Worm (Caenorhabditis elegans) whole organism, L2 larva: ENCODE results near the gene nra-4.

ENCODE experiments used
- R02D3.7 ChIP-seq: fragments of 150-350 bp; optimal IDR thresholded peaks from 2 replicates; lab custom pipeline; 2014; ENCODE audit warnings: missing biosample characterization, missing genetic modification characterization
- ama-1 ChIP-seq: fragments of 150-350 bp; optimal IDR thresholded peaks from 2 replicates; lab custom pipeline; 2018; ENCODE audit warnings: inconsistent platforms
- fos-1 ChIP-seq: fragments of 150-350 bp; optimal IDR thresholded peaks from 2 replicates; lab custom pipeline; 2014; ENCODE audit warnings: missing biosample characterization, missing genetic modification characterization
- lin-13 ChIP-seq: fragments of 150-350 bp; optimal IDR thresholded peaks from 2 replicates; lab custom pipeline; 2014; ENCODE audit warnings: missing biosample characterization, missing genetic modification reagents, missing genetic modification characterization
- nhr-12 ChIP-seq: fragments of 150-350 bp; optimal IDR thresholded peaks from 2 replicates; lab custom pipeline; 2014; ENCODE audit warnings: missing biosample characterization, missing genetic modification characterization
- skn-1 ChIP-seq: sonication (generic microtip); optimal IDR thresholded peaks from 2 replicates; lab custom pipeline; 2017; ENCODE audit warnings: missing biosample characterization, missing genetic modification characterization
- unc-55 ChIP-seq: fragments of 150-350 bp; sonication (generic microtip); optimal IDR thresholded peaks from 3 replicates; lab custom pipeline; 2014; ENCODE audit warnings: missing biosample characterization, missing genetic modification reagents, missing genetic modification characterization
- zag-1 ChIP-seq: fragments of 150-350 bp; optimal IDR thresholded peaks from 2 replicates; lab custom pipeline; 2014; ENCODE audit warnings: missing biosample characterization, missing genetic modification characterization

DNA sequence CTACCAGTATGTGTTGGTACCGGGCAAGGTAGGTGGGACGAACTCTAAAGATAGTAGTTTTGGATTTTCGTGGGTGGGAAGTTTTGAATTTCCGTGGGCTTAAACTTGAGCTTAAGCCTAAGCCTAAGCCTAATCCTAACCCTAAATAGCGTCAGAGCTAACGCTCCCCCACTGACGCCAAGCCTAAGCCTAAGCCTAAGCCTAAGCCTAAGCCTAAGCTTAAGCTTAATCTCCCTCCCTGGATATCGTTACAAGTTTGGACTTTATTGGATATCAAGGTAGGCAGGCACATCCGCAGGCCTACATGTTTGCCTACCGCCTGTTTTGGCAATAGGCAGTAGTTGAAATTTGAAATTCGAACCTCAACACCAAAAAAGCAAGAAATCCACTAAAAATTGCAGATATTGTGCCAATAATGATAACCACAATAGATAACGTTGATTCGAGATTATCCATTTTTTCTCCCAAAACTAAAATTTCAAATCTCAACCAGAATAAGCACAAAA lies 4.2 kb upstream of the nra-4 start, which contains the start of gene K10C9.4:
- TF ChIP-seq unc-55 (GFP tag; lab: Kevin White, UChicago) (no peak), nhr-12 (tag; lab: Kevin White, UChicago) (no peak), R02D3.7 (tag; lab: Kevin White, UChicago) (no peak), zag-1 (tag; lab: Kevin White, UChicago) (no peak), lin-13 (no peak), ama-1 (lab: Kevin White, UChicago) (no peak), fos-1 (tag; lab: Kevin White, UChicago) (no peak), skn-1 (tag; lab: Kevin White, UChicago) (no peak)
